Fruit fly (Drosophila melanogaster) S2 (cell line): Measurements from ENCODE around the gene CG43965.

ENCODE experiments used
- CG8478 ChIP-seq: fragments of >200 bp; optimal IDR thresholded peaks from 2 replicates; lab custom pipeline; 2018
- CTCF ChIP-seq, 2 experiments: fragments of >200 bp; optimal IDR thresholded peaks; 2 replicates each; lab custom pipeline; 2018

DNA sequence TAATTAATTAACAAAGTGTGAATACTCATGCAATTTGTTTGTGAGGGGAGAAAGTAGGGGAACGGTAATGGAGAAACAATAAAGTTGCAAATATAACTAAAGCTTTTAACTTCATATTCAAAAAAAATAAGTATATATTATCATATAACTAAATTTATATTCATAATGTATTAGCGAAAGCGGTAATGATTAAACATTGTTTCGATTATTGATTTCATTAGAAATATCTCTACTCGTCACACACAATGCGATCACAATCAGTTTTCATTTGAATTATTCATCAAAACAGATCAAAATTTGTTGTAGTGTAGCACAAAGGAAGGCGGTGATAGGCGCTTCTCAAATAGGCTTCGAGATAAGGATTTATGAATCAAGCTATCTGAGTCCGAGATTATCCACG is 30.1 kb upstream of the CG43965 start, which contains the start of gene CG6576:
- TF ChIP-seq CG8478 (lab: Kevin White, UChicago), result no peak
- no peak for TF ChIP-seq CTCF (optimal IDR thresholded peaks at IDR 0.05; lab: Kevin White, UChicago)
